Worm (Caenorhabditis elegans) whole organism, L3 larva: ENCODE measurements around the gene F10C2.4.
"Not testable (repeated sequence)": the region's sequence is repeated elsewhere in the genome, so short reads cannot be mapped to it uniquely, and the experiment has no call there.

Experiments used
- aly-2 ChIP-seq: fragments of 150-350 bp; optimal IDR thresholded peaks from 2 replicates; lab custom pipeline; 2014; ENCODE audit warnings: missing biosample characterization, missing genetic modification characterization
- ama-1 ChIP-seq: fragments of 150-350 bp; optimal IDR thresholded peaks from 2 replicates; lab custom pipeline; 2018
- ceh-28 ChIP-seq: fragments of 150-350 bp; optimal IDR thresholded peaks from 2 replicates; lab custom pipeline; 2014; ENCODE audit warnings: missing biosample characterization, missing genetic modification reagents, missing genetic modification characterization
- ceh-9 ChIP-seq: sonication (generic microtip); optimal IDR thresholded peaks from 2 replicates; lab custom pipeline; 2018; ENCODE audit warnings: missing biosample characterization, missing genetic modification characterization
- daf-12 ChIP-seq: fragments of 150-350 bp; optimal IDR thresholded peaks from 2 replicates; lab custom pipeline; 2014; ENCODE audit warnings: missing biosample characterization, missing genetic modification reagents, missing genetic modification characterization
- egl-27 ChIP-seq: sonication (generic microtip); optimal IDR thresholded peaks from 4 replicates; lab custom pipeline; 2017; ENCODE audit warnings: missing biosample characterization, missing genetic modification reagents, missing genetic modification characterization
- egl-5 ChIP-seq: fragments of 150-350 bp; optimal IDR thresholded peaks from 2 replicates; lab custom pipeline; 2017; ENCODE audit warnings: missing biosample characterization, missing genetic modification reagents, missing genetic modification characterization, inconsistent platforms
- elt-1 ChIP-seq: fragments of 150-350 bp; optimal IDR thresholded peaks from 2 replicates; lab custom pipeline; 2014; ENCODE audit warnings: missing biosample characterization, missing genetic modification characterization
- elt-2 ChIP-seq: sonication (generic microtip); optimal IDR thresholded peaks from 2 replicates; lab custom pipeline; 2016; ENCODE audit warnings: missing genetic modification reagents, mild to moderate bottlenecking, missing genetic modification characterization, missing compliant biosample characterization
- elt-3 ChIP-seq, 3 experiments: fragments of 150-350 bp in 1 of 3; sonication (generic microtip) in 2 of 3; optimal IDR thresholded peaks; 2 replicates in 2 of 3; 4 replicates in 1 of 3; lab custom pipeline; 2014 to 2017; ENCODE audit warnings: missing biosample characterization in 3 of 3, missing genetic modification characterization in 3 of 3
- eor-1 ChIP-seq, 2 experiments: fragments of 150-350 bp; optimal IDR thresholded peaks; 2 replicates each; lab custom pipeline; 2014 to 2018; ENCODE audit warnings: missing biosample characterization in 2 of 2, missing genetic modification characterization in 2 of 2
- fkh-10 ChIP-seq: sonication (generic microtip); optimal IDR thresholded peaks from 2 replicates; lab custom pipeline; 2017; ENCODE audit warnings: missing biosample characterization, missing genetic modification reagents, missing genetic modification characterization
- fos-1 ChIP-seq: fragments of 150-350 bp; optimal IDR thresholded peaks from 2 replicates; lab custom pipeline; 2014; ENCODE audit warnings: missing biosample characterization, missing genetic modification characterization
- hmg-11 ChIP-seq: sonication (generic microtip); optimal IDR thresholded peaks from 2 replicates; lab custom pipeline; 2016; ENCODE audit warnings: missing genetic modification characterization, missing compliant biosample characterization
- jun-1 ChIP-seq: fragments of 150-350 bp; optimal IDR thresholded peaks from 2 replicates; lab custom pipeline; 2014; ENCODE audit warnings: missing biosample characterization, missing genetic modification reagents, missing genetic modification characterization
- lin-39 ChIP-seq: fragments of 150-350 bp; optimal IDR thresholded peaks from 2 replicates; lab custom pipeline; 2018; ENCODE audit warnings: missing biosample characterization, missing genetic modification reagents, missing genetic modification characterization
- mml-1 ChIP-seq: fragments of 150-350 bp; sonication (generic microtip); optimal IDR thresholded peaks from 3 replicates; lab custom pipeline; 2014; ENCODE audit warnings: missing biosample characterization, missing genetic modification characterization
- nfya-1 ChIP-seq: sonication (generic microtip); optimal IDR thresholded peaks from 2 replicates; lab custom pipeline; 2017; ENCODE audit warnings: missing genetic modification characterization, mild to moderate bottlenecking, missing compliant biosample characterization, antibody characterized with exemption, moderate library complexity; ENCODE audit not compliant: insufficient read depth
- nhr-11 ChIP-seq: fragments of 150-350 bp; optimal IDR thresholded peaks from 2 replicates; lab custom pipeline; 2014; ENCODE audit warnings: missing biosample characterization, missing genetic modification characterization
- nhr-12 ChIP-seq: fragments of 150-350 bp; optimal IDR thresholded peaks from 2 replicates; lab custom pipeline; 2014; ENCODE audit warnings: missing biosample characterization, missing genetic modification characterization
- nhr-23 ChIP-seq: fragments of 150-350 bp; optimal IDR thresholded peaks from 2 replicates; lab custom pipeline; 2014; ENCODE audit warnings: missing biosample characterization, missing genetic modification reagents, missing genetic modification characterization
- nhr-237 ChIP-seq: fragments of 150-350 bp; optimal IDR thresholded peaks from 2 replicates; lab custom pipeline; 2014; ENCODE audit warnings: missing biosample characterization, missing genetic modification characterization
- nhr-43 ChIP-seq: sonication (generic microtip); optimal IDR thresholded peaks from 2 replicates; lab custom pipeline; 2016; ENCODE audit warnings: mild to moderate bottlenecking, missing genetic modification characterization, missing compliant biosample characterization; ENCODE audit not compliant: poor library complexity, severe bottlenecking
- nhr-67 ChIP-seq: fragments of 150-350 bp; optimal IDR thresholded peaks from 2 replicates; lab custom pipeline; 2014; ENCODE audit warnings: missing biosample characterization, missing genetic modification characterization
- pha-4 ChIP-seq: fragments of 150-350 bp; optimal IDR thresholded peaks from 2 replicates; lab custom pipeline; 2014; ENCODE audit warnings: missing biosample characterization, missing genetic modification reagents, missing genetic modification characterization
- pqm-1 ChIP-seq: fragments of 150-350 bp; optimal IDR thresholded peaks from 2 replicates; lab custom pipeline; 2017; ENCODE audit warnings: missing biosample characterization, missing genetic modification characterization, inconsistent platforms
- sea-2 ChIP-seq: fragments of 150-350 bp; sonication (generic microtip); optimal IDR thresholded peaks from 4 replicates; lab custom pipeline; 2014; ENCODE audit warnings: missing biosample characterization, missing genetic modification reagents, missing genetic modification characterization
- snpc-4 ChIP-seq: fragments of 150-350 bp; optimal IDR thresholded peaks from 2 replicates; lab custom pipeline; 2014; ENCODE audit warnings: missing biosample characterization, missing genetic modification characterization
- tbx-2 ChIP-seq: sonication (generic microtip); optimal IDR thresholded peaks from 2 replicates; lab custom pipeline; 2016; ENCODE audit warnings: mild to moderate bottlenecking, missing genetic modification characterization, missing compliant biosample characterization
- unc-39 ChIP-seq: sonication (generic microtip); optimal IDR thresholded peaks from 4 replicates; lab custom pipeline; 2017; ENCODE audit warnings: missing biosample characterization, missing genetic modification characterization
- unc-62 ChIP-seq: fragments of 150-350 bp; sonication (generic microtip); optimal IDR thresholded peaks from 4 replicates; lab custom pipeline; 2014; ENCODE audit warnings: missing biosample characterization, missing genetic modification reagents, missing genetic modification characterization
- zag-1 ChIP-seq: fragments of 150-350 bp; optimal IDR thresholded peaks from 2 replicates; lab custom pipeline; 2014; ENCODE audit warnings: missing biosample characterization, missing genetic modification characterization
- ztf-11 ChIP-seq: fragments of 150-350 bp; optimal IDR thresholded peaks from 2 replicates; lab custom pipeline; 2014; ENCODE audit warnings: missing biosample characterization, missing genetic modification characterization

F10C2.4 gene

ce11 chrV:12002866-12003485 lies 38.4 kb upstream of the F10C2.4 start, which contains the start of gene cpr-9:
TSS of gene cpr-9 (plus strand) at chrV:12003053.
- TF ChIP-seq elt-2 (peak; percentile 93), nhr-23 (no peak), daf-12 (no peak), fos-1 (tag; lab: Kevin White, UChicago) (no peak), pqm-1 (peak; percentile 94), pha-4 (tag; lab: Kevin White, UChicago) (peak; percentile 54), fkh-10 (GFP tag; lab: Kevin White, UChicago) (no peak), ztf-11 (tag; lab: Kevin White, UChicago) (no peak)

ce11 chrV:12004501-12004940 lies 36.8 kb upstream of the F10C2.4 start:
- TF ChIP-seq jun-1 (tag; lab: Kevin White, UChicago) (peak; percentile 4), nhr-67 (tag; lab: Kevin White, UChicago) (no peak), ztf-11 (tag; lab: Kevin White, UChicago) (no peak), nhr-11 (tag; lab: Kevin White, UChicago) (no peak), nhr-12 (tag; lab: Kevin White, UChicago) (no peak), daf-12 (no peak), ceh-28 (tag; lab: Kevin White, UChicago) (peak; percentile 43), aly-2 (tag; lab: Kevin White, UChicago) (peak; percentile 77), elt-2 (peak; percentile 35), fos-1 (tag; lab: Kevin White, UChicago) (peak; percentile 1), ama-1 (lab: Kevin White, UChicago) (no peak)

ce11 chrV:12006495-12006894 lies 34.9 kb upstream of the F10C2.4 start, which contains the start of gene F57F5.3:
TSS of gene F57F5.3 (minus strand) at chrV:12006595.
- TF ChIP-seq elt-2: no peak
- no peak for TF ChIP-seq ceh-9 (tag; lab: Kevin White, UChicago)
- no peak for TF ChIP-seq elt-1 (tag; lab: Kevin White, UChicago)
- no peak for TF ChIP-seq ztf-11 (tag; lab: Kevin White, UChicago)
- TF ChIP-seq nhr-23: no peak

ce11 chrV:12011686-12012085 lies 29.7 kb upstream of the F10C2.4 start:
- TF ChIP-seq elt-2 (peak; percentile 0), pha-4 (tag; lab: Kevin White, UChicago) (no peak), elt-3 (tag; optimal IDR thresholded peaks at IDR 0.05; lab: Kevin White, UChicago) (peak in 1 of 3 experiments; percentile 16)

- TF ChIP-seq nhr-12 (tag; lab: Kevin White, UChicago): no peak
- TF ChIP-seq elt-2: peak; percentile 52
- no peak for TF ChIP-seq elt-3 (tag; optimal IDR thresholded peaks at IDR 0.05; lab: Kevin White, UChicago)
- TF ChIP-seq pqm-1: peak; percentile 50
- TF ChIP-seq pha-4 (tag; lab: Kevin White, UChicago): peak; percentile 65
These were observed 28.1 kb upstream of the F10C2.4 start, which contains the start of gene add-2 for ce11 chrV:12013298-12013697. TSS of gene add-2 (minus strand) at chrV:12013406.

ce11 chrV:12020026-12020425 lies 21.3 kb upstream of the F10C2.4 start, which contains the start of gene F10C2.3:
TSS of gene F10C2.3 (plus strand) at chrV:12020326.
- TF ChIP-seq unc-62; ztf-11 (tag; lab: Kevin White, UChicago); nhr-12 (tag; lab: Kevin White, UChicago): not testable (repeated sequence)

ce11 chrV:12020940-12021339 lies 20.4 kb upstream of the F10C2.4 start:
- TF ChIP-seq egl-5: no peak
- TF ChIP-seq zag-1 (tag; lab: Kevin White, UChicago): no peak
- TF ChIP-seq ceh-28 (tag; lab: Kevin White, UChicago): no peak
- TF ChIP-seq elt-2: peak; percentile 39
- TF ChIP-seq nhr-237: no peak
- TF ChIP-seq nhr-12 (tag; lab: Kevin White, UChicago): no peak
- TF ChIP-seq mml-1 (tag; lab: Kevin White, UChicago): no peak
- TF ChIP-seq elt-1 (tag; lab: Kevin White, UChicago): no peak
- TF ChIP-seq eor-1 (tag; optimal IDR thresholded peaks at IDR 0.05; lab: Kevin White, UChicago): no peak
- peak; percentile 70 for TF ChIP-seq pqm-1

- TF ChIP-seq mml-1 (tag; lab: Kevin White, UChicago) (no peak), nhr-43 (tag; lab: Kevin White, UChicago) (no peak), tbx-2 (no peak), nhr-67 (tag; lab: Kevin White, UChicago) (no peak), lin-39 (tag; lab: Kevin White, UChicago) (peak; percentile 76), fkh-10 (GFP tag; lab: Kevin White, UChicago) (peak; percentile 39), nfya-1 (peak; percentile 51), unc-39 (no peak), egl-27 (tag; lab: Kevin White, UChicago) (no peak), hmg-11 (tag; lab: Kevin White, UChicago) (peak; percentile 63), ceh-9 (tag; lab: Kevin White, UChicago) (no peak), egl-5 (peak; percentile 17), nhr-237 (no peak), sea-2 (GFP tag; lab: Kevin White, UChicago) (no peak), snpc-4 (tag; lab: Kevin White, UChicago) (peak; percentile 12)
These were observed 17.1 kb upstream of the F10C2.4 start for ce11 chrV:12024273-12024672.
